Worm (Caenorhabditis elegans) whole organism, mixed stage, embryonic: ENCODE results near the gene mltn-13.

Source experiments
- M03D4.4 ChIP-seq: sonication (generic microtip); optimal IDR thresholded peaks from 2 replicates; lab custom pipeline; 2017; ENCODE audit warnings: mild to moderate bottlenecking, missing genetic modification characterization, missing compliant biosample characterization
- bed-3 ChIP-seq: fragments of 200-800 bp; sonication (Bioruptor generic); optimal IDR thresholded peaks from 3 replicates; lab custom pipeline; 2018; ENCODE audit warnings: mild to moderate bottlenecking, missing genetic modification characterization, moderate library complexity, missing compliant biosample characterization
- blmp-1 ChIP-seq: fragments of 150-350 bp; optimal IDR thresholded peaks from 2 replicates; lab custom pipeline; 2014; ENCODE audit warnings: missing biosample characterization, missing genetic modification characterization
- ceh-39 ChIP-seq: fragments of 150-350 bp; optimal IDR thresholded peaks from 2 replicates; lab custom pipeline; 2014; ENCODE audit warnings: missing biosample characterization, missing genetic modification characterization
- ceh-43 ChIP-seq: fragments of 200-800 bp; sonication (Bioruptor generic); optimal IDR thresholded peaks from 2 replicates; lab custom pipeline; 2018; ENCODE audit warnings: mild to moderate bottlenecking, missing genetic modification characterization, moderate library complexity, missing compliant biosample characterization
- ceh-83 ChIP-seq: fragments of 200-800 bp; sonication (Bioruptor generic); optimal IDR thresholded peaks from 2 replicates; lab custom pipeline; 2018; ENCODE audit warnings: mild to moderate bottlenecking, missing genetic modification characterization, missing compliant biosample characterization
- ces-1 ChIP-seq: fragments of 150-350 bp; optimal IDR thresholded peaks from 2 replicates; lab custom pipeline; 2014; ENCODE audit warnings: missing biosample characterization, missing genetic modification reagents, missing genetic modification characterization
- cnd-1 ChIP-seq: fragments of 200-800 bp; sonication (Bioruptor generic); optimal IDR thresholded peaks from 2 replicates; lab custom pipeline; 2018; ENCODE audit warnings: mild to moderate bottlenecking, missing genetic modification characterization, missing compliant biosample characterization
- elt-1 ChIP-seq: sonication (generic microtip); optimal IDR thresholded peaks from 2 replicates; lab custom pipeline; 2017; ENCODE audit warnings: missing genetic modification characterization, mild to moderate bottlenecking, missing compliant biosample characterization, antibody characterized with exemption, moderate library complexity, borderline replicate concordance; ENCODE audit not compliant: insufficient read depth
- elt-3 ChIP-seq: fragments of 150-350 bp; optimal IDR thresholded peaks from 2 replicates; lab custom pipeline; 2014; ENCODE audit warnings: missing biosample characterization, missing genetic modification characterization
- flh-1 ChIP-seq: fragments of 200-800 bp; sonication (Bioruptor generic); optimal IDR thresholded peaks from 2 replicates; lab custom pipeline; 2018; ENCODE audit warnings: mild to moderate bottlenecking, missing genetic modification characterization, moderate library complexity, missing compliant biosample characterization
- hlh-1 ChIP-seq: fragments of 150-350 bp; optimal IDR thresholded peaks from 2 replicates; lab custom pipeline; 2014; ENCODE audit warnings: missing biosample characterization, missing genetic modification reagents, missing genetic modification characterization
- lin-13 ChIP-seq: fragments of 150-350 bp; optimal IDR thresholded peaks from 2 replicates; lab custom pipeline; 2014; ENCODE audit warnings: missing biosample characterization, missing genetic modification characterization
- lin-32 ChIP-seq: fragments of 200-800 bp; sonication (Bioruptor generic); optimal IDR thresholded peaks from 2 replicates; lab custom pipeline; 2018; ENCODE audit warnings: mild to moderate bottlenecking, missing genetic modification characterization, missing compliant biosample characterization
- lsy-2 ChIP-seq: fragments of 150-350 bp; optimal IDR thresholded peaks from 2 replicates; lab custom pipeline; 2014; ENCODE audit warnings: missing biosample characterization, missing genetic modification characterization
- mab-5 ChIP-seq: fragments of 150-350 bp; optimal IDR thresholded peaks from 2 replicates; lab custom pipeline; 2014; ENCODE audit warnings: missing biosample characterization, missing genetic modification characterization
- mep-1 ChIP-seq: fragments of 150-350 bp; optimal IDR thresholded peaks from 2 replicates; lab custom pipeline; 2017; ENCODE audit warnings: missing biosample characterization, missing genetic modification reagents, missing genetic modification characterization, inconsistent platforms
- mls-2 ChIP-seq: sonication (generic microtip); optimal IDR thresholded peaks from 2 replicates; lab custom pipeline; 2016; ENCODE audit warnings: mild to moderate bottlenecking, missing genetic modification characterization, moderate library complexity, missing compliant biosample characterization
- nhr-12 ChIP-seq: fragments of 150-350 bp; optimal IDR thresholded peaks from 2 replicates; lab custom pipeline; 2014; ENCODE audit warnings: missing biosample characterization, missing genetic modification characterization
- nhr-2 ChIP-seq: fragments of 150-350 bp; optimal IDR thresholded peaks from 2 replicates; lab custom pipeline; 2014; ENCODE audit warnings: missing biosample characterization, missing genetic modification characterization
- nhr-237 ChIP-seq: fragments of 150-350 bp; optimal IDR thresholded peaks from 2 replicates; lab custom pipeline; 2014; ENCODE audit warnings: missing biosample characterization, missing genetic modification characterization
- nhr-28 ChIP-seq: fragments of 150-350 bp; optimal IDR thresholded peaks from 2 replicates; lab custom pipeline; 2014; ENCODE audit warnings: missing biosample characterization, missing genetic modification characterization
- nhr-76 ChIP-seq: sonication (generic microtip); optimal IDR thresholded peaks from 2 replicates; lab custom pipeline; 2017; ENCODE audit warnings: missing biosample characterization, missing genetic modification characterization
- pha-4 ChIP-seq: fragments of 150-350 bp; optimal IDR thresholded peaks from 2 replicates; lab custom pipeline; 2018; ENCODE audit warnings: missing biosample characterization, missing genetic modification reagents, missing genetic modification characterization
- snpc-4 ChIP-seq: fragments of 150-350 bp; optimal IDR thresholded peaks from 2 replicates; lab custom pipeline; 2014; ENCODE audit warnings: missing biosample characterization, missing genetic modification characterization
- tbx-8 ChIP-seq: fragments of 200-800 bp; sonication (Bioruptor generic); optimal IDR thresholded peaks from 2 replicates; lab custom pipeline; 2018; ENCODE audit warnings: mild to moderate bottlenecking, missing genetic modification characterization, moderate library complexity, missing compliant biosample characterization
- unc-120 ChIP-seq: sonication (generic microtip); optimal IDR thresholded peaks from 2 replicates; lab custom pipeline; 2017; ENCODE audit warnings: missing genetic modification characterization, missing compliant biosample characterization; ENCODE audit not compliant: poor library complexity, severe bottlenecking
- unc-39 ChIP-seq: fragments of 150-350 bp; optimal IDR thresholded peaks from 2 replicates; lab custom pipeline; 2014; ENCODE audit warnings: missing biosample characterization, missing genetic modification characterization
- unc-62 ChIP-seq: fragments of 150-350 bp; optimal IDR thresholded peaks from 2 replicates; lab custom pipeline; 2014; ENCODE audit warnings: missing biosample characterization, missing genetic modification reagents, missing genetic modification characterization
- zip-8 ChIP-seq: fragments of 150-350 bp; optimal IDR thresholded peaks from 2 replicates; lab custom pipeline; 2014; ENCODE audit warnings: missing biosample characterization, missing genetic modification characterization

The mltn-13 gene

DNA sequence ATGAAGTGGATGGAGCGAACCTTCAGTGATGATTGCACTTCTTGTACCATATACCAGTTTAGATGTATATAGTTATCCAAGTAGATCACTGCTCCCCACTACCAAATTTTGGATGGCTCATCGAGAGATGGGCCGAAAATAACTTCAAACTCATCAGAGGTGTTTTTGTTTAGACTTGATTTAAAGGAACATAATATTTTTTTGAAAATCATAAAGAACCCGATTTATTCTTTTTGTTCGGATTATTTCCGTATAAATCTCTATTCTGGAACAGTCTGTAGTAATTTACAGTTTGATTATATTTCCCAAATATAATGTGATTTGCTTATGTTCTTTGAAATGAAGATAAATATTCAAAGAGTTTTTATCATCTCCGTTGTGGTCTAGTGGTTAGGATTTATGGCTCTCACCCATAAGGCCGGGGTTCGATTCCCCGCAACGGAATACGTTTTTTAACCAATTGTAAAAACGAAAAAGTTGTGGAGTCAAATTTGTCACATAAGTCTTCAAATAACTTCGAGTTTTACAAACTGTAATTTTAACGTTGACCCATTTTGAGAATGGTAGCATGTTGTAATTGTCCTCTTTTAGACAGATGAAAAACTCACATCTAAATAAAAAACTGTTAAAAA lies 37.8 kb downstream of the mltn-13 start:
- no peak for TF ChIP-seq ceh-43
- TF ChIP-seq lin-32: no peak
- no peak for TF ChIP-seq cnd-1 (tag; lab: Kevin White, UChicago)
- TF ChIP-seq nhr-76 (tag; lab: Kevin White, UChicago): no peak
- no peak for TF ChIP-seq elt-1
- no peak for TF ChIP-seq flh-1 (GFP tag; lab: Kevin White, UChicago)
- TF ChIP-seq nhr-12 (tag; lab: Kevin White, UChicago): no peak
- TF ChIP-seq ces-1 (GFP tag; lab: Kevin White, UChicago): no peak

DNA sequence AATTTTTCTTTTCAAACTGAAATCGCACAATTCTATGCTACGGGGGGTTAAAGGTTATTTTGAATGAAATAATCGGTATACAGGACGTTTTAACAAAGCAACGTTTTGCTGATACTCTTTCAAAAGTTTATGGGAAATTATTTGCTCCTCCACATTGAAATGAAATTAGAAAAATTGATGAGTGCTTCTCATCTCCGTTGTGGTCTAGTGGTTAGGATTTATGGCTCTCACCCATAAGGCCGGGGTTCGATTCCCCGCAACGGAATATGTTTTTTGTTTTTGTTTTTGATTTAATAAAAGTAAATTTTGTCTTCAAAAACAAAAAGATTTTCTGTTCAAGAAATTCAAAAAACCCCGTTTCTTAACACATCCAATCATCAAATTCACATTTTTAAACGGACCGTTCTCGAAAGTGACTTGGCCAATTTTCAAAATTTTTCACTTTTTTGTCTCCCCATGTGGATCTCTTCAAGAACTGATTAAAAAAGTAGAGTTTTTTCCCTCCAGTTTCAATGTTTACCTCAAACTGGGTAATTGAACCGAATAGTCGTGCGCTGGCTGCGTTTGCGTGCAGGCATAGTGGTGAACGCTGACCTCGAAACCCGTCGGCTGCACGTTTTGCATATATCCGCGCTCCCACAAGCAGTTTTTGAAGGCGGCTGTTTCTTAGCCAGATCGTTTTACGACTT lies 38.4 kb downstream of the mltn-13 start:
- TF ChIP-seq mep-1: no peak

- TF ChIP-seq bed-3 (GFP tag; lab: Kevin White, UChicago) (no peak), lsy-2 (no peak), nhr-2 (tag; lab: Kevin White, UChicago) (no peak), lin-13 (tag; lab: Kevin White, UChicago) (no peak), hlh-1 (tag; lab: Kevin White, UChicago) (no peak), nhr-76 (tag; lab: Kevin White, UChicago) (no peak), elt-3 (tag; lab: Kevin White, UChicago) (no peak), snpc-4 (tag; lab: Kevin White, UChicago) (no peak), elt-1 (no peak), blmp-1 (tag; lab: Kevin White, UChicago) (no peak), nhr-12 (tag; lab: Kevin White, UChicago) (no peak), mab-5 (tag; lab: Kevin White, UChicago) (no peak), ceh-39 (tag; lab: Kevin White, UChicago) (no peak), lin-32 (no peak), ces-1 (GFP tag; lab: Kevin White, UChicago) (no peak), M03D4.4 (tag; lab: Kevin White, UChicago) (no peak)
Observed at ce11 chrX:4408466-4408865, 39.7 kb downstream of the mltn-13 start.

ce11 chrX:4404717-4405116 lies 43.5 kb downstream of the mltn-13 start:
- TF ChIP-seq mls-2 (tag; lab: Kevin White, UChicago): no peak
- TF ChIP-seq nhr-76 (tag; lab: Kevin White, UChicago): no peak
- TF ChIP-seq nhr-28 (tag; lab: Kevin White, UChicago): no peak
- TF ChIP-seq blmp-1 (tag; lab: Kevin White, UChicago): no peak
- no peak for TF ChIP-seq pha-4 (tag; lab: Kevin White, UChicago)

DNA sequence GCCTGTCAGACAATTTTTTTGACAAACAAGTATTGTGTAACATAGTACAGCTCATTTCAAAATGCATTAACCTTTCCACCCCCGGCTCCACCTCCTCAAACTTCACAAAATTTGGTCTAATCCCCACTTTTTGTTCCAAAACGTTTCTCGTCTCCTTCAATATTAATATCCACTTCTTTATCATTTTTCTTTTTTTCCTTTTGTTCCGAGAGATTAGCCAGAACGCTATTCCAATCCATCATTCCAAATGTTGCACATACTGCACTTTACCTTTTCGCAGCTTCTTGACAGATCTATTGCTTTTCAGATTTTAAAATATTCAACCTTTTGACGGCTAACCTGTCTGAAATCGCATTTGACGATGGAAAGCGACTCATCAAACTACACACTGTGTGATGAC lies 45.3 kb downstream of the mltn-13 start, which contains the start of gene D1079.1:
Gene D1079.1 (plus strand): TSS at position 301 of the 400 bp plus-strand sequence.
- TF ChIP-seq lsy-2 (no peak), cnd-1 (tag; lab: Kevin White, UChicago) (no peak), flh-1 (GFP tag; lab: Kevin White, UChicago) (no peak), lin-13 (tag; lab: Kevin White, UChicago) (no peak), unc-62 (GFP tag; lab: Kevin White, UChicago) (no peak), unc-120 (tag; lab: Kevin White, UChicago) (no peak), unc-39 (tag; lab: Kevin White, UChicago) (no peak), ceh-39 (tag; lab: Kevin White, UChicago) (no peak), lin-32 (no peak)

ce11 chrX:4400296-4400695 lies 47.9 kb downstream of the mltn-13 start:
- TF ChIP-seq cnd-1 (tag; lab: Kevin White, UChicago) (no peak), unc-62 (GFP tag; lab: Kevin White, UChicago) (no peak), ceh-39 (tag; lab: Kevin White, UChicago) (no peak), nhr-28 (tag; lab: Kevin White, UChicago) (no peak), M03D4.4 (tag; lab: Kevin White, UChicago) (no peak), blmp-1 (tag; lab: Kevin White, UChicago) (no peak), pha-4 (tag; lab: Kevin White, UChicago) (no peak), lin-13 (tag; lab: Kevin White, UChicago) (no peak), nhr-12 (tag; lab: Kevin White, UChicago) (no peak), nhr-76 (tag; lab: Kevin White, UChicago) (no peak), lsy-2 (no peak), zip-8 (tag; lab: Kevin White, UChicago) (no peak), tbx-8 (no peak), lin-32 (no peak), ceh-83 (GFP tag; lab: Kevin White, UChicago) (no peak), bed-3 (GFP tag; lab: Kevin White, UChicago) (no peak), mep-1 (no peak), nhr-237 (tag; lab: Kevin White, UChicago) (no peak), unc-120 (tag; lab: Kevin White, UChicago) (no peak), ces-1 (GFP tag; lab: Kevin White, UChicago) (no peak)
